Fruit fly (Drosophila melanogaster) Kc167 (cell line): Measurements from ENCODE around the gene eIF3f1.

Experiments
- Myc ChIP-seq: fragments of >200 bp; optimal IDR thresholded peaks from 2 replicates; lab custom pipeline; 2017; ENCODE audit warnings: missing external identifiers
- Sin3A ChIP-seq: fragments of >200 bp; optimal IDR thresholded peaks from 2 replicates; lab custom pipeline; 2018; ENCODE audit warnings: missing external identifiers
- h ChIP-seq: fragments of >200 bp; optimal IDR thresholded peaks from 3 replicates; lab custom pipeline; 2018; ENCODE audit warnings: missing external identifiers
- insv ChIP-seq: fragments of >200 bp; optimal IDR thresholded peaks from 3 replicates; lab custom pipeline; 2018; ENCODE audit warnings: missing external identifiers
- psq ChIP-seq: fragments of >200 bp; optimal IDR thresholded peaks from 2 replicates; lab custom pipeline; 2017; ENCODE audit warnings: missing external identifiers
- ttk ChIP-seq: sonication (Bioruptor generic); optimal IDR thresholded peaks from 2 replicates; lab custom pipeline; 2017; ENCODE audit warnings: missing external identifiers

The eIF3f1 gene

DNA sequence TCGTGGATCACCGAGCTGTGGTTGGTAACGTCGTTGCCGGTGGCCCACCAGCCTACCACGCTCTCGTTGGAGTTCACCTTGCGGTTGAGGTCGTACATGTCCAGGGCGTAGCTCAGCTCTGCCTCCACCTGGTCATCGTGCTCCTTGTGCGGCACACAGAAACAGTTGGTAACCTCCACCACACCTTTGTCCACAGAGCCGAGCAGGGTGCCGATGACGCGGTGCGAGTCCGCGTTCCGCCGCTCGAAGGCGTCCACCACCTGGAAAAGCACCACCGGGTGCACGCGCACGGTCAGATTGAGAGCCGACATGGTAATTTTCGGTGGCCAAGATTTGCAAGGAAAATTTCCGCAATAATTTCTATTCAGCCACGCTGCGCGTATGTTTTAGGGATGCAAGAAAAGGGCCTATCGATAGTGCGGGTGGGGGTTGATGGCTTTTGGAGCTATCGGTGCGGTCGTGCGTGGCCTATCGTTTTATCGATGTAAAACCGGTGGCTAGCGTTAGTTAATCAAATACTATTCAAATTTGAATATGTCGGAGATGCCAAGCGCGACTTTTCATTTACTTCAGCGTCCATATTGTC is at the start of gene eIF3f1:
Gene eIF3f1 (minus strand): TSS at position 408 of the 586 bp plus-strand sequence.
- TF ChIP-seq ttk (no peak), psq (lab: Kevin White, UChicago) (no peak), Myc (lab: Kevin White, UChicago) (no peak), Sin3A (no peak), insv (lab: Kevin White, UChicago) (no peak), h (lab: Kevin White, UChicago) (no peak)

- TF ChIP-seq Myc (lab: Kevin White, UChicago) (no peak), psq (lab: Kevin White, UChicago) (no peak), insv (lab: Kevin White, UChicago) (no peak), ttk (no peak), Sin3A (no peak), h (lab: Kevin White, UChicago) (no peak)
These were observed 47.4 kb upstream of the eIF3f1 start for dm6 chr3R:4761372-4761771.

- no peak for TF ChIP-seq ttk
- TF ChIP-seq Sin3A, result no peak
- TF ChIP-seq psq (lab: Kevin White, UChicago), result no peak
- TF ChIP-seq h (lab: Kevin White, UChicago), result no peak
- TF ChIP-seq Myc (lab: Kevin White, UChicago), result no peak
- TF ChIP-seq insv (lab: Kevin White, UChicago), result no peak
These were observed 35.8 kb upstream of the eIF3f1 start, which contains the start of gene atms for dm6 chr3R:4749735-4750134. TSS of gene atms (plus strand) at chr3R:4750035.

DNA sequence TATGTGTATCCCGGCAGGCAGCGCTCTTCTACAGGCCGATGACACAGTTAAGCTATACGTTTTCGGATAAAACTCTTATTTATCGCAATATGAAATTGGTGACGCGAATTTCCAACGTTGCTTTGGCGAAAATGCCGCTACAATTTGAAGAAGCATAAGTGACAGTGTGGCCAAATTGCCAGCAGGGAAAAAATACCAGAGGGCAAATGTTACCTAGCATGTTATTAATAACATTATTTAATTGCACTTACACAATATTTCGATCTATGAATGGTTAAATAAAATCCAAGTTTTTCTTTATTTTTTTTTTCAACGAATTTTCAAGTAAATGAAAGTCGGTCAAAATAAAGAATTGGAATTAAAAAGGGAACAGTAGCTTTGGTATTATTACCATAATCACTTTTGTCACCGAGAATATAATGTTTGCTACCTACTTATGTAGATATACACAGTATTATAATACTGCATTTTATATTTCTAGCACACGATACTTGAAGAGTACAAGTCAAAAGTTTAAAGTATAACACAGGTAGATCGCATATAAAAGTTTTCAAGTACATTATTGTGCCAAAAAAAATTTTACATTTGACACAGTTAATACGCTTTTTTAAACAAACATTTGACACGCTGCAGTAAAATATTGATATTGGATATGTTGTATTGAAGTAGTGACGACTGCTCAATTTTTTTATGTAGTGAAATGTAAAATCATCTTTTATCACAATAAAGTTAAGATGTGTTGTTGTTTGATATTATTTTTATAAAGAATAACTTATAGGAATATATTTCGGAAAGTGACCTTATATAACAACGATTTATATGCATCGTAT is 35.1 kb upstream of the eIF3f1 start, which contains the start of gene tacc:
Gene tacc (minus strand): TSS at position 169 of the 830 bp plus-strand sequence.
- TF ChIP-seq Myc (lab: Kevin White, UChicago), result no peak
- TF ChIP-seq psq (lab: Kevin White, UChicago), result no peak
- TF ChIP-seq h (lab: Kevin White, UChicago), result no peak
- no peak for TF ChIP-seq Sin3A
- no peak for TF ChIP-seq ttk
- TF ChIP-seq insv (lab: Kevin White, UChicago), result no peak

DNA sequence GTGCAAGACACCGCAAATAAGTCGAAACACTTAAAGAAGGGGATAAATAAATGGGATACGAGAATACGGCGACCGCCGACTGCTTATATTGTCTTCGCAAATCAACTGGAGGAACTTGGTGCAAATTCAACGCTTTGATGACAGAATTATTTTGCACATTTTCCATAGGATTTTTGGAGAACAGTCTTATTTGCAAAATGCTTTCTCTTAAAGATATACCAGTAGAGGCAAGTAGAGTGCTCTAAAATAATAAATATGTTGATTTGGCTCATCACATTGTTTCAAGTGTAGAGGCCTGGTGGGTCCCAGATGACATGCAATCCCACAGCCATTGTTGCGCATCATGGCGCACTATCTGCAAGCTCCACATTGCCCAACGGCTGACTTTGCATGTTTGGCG is 33.3 kb upstream of the eIF3f1 start:
- no peak for TF ChIP-seq Myc (lab: Kevin White, UChicago)
- TF ChIP-seq insv (lab: Kevin White, UChicago), result no peak
- no peak for TF ChIP-seq ttk
- no peak for TF ChIP-seq Sin3A
- TF ChIP-seq psq (lab: Kevin White, UChicago), result no peak
- no peak for TF ChIP-seq h (lab: Kevin White, UChicago)

- no peak for TF ChIP-seq psq (lab: Kevin White, UChicago)
- TF ChIP-seq h (lab: Kevin White, UChicago), result no peak
- no peak for TF ChIP-seq ttk
- TF ChIP-seq insv (lab: Kevin White, UChicago), result no peak
- no peak for TF ChIP-seq Sin3A
- no peak for TF ChIP-seq Myc (lab: Kevin White, UChicago)
These were observed 32.3 kb upstream of the eIF3f1 start for dm6 chr3R:4746189-4746771.

DNA sequence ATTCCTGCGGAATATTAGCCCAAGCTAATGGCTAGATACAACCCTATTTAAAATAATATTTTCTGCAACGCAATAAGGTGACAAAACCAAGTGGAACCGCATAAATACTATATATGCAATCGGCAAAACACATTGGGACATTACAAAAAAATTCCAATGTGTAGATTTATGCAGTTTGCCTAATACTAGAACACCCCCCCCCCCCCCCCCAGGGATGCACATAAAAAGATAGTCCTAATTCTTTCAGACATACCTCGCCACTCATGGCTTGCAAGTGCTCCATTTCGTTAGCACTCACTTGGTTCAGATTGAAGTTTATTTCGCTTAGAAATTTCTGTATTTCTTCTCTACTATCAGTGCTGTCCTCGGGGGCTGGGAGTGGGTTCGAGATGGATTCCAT is 31.6 kb upstream of the eIF3f1 start:
- TF ChIP-seq Myc (lab: Kevin White, UChicago), result no peak
- TF ChIP-seq ttk, result no peak
- TF ChIP-seq insv (lab: Kevin White, UChicago), result no peak
- no peak for TF ChIP-seq psq (lab: Kevin White, UChicago)
- TF ChIP-seq h (lab: Kevin White, UChicago), result no peak
- TF ChIP-seq Sin3A, result no peak

dm6 chr3R:4740592-4741500 is 26.9 kb upstream of the eIF3f1 start:
- TF ChIP-seq psq (lab: Kevin White, UChicago), result no peak
- no peak for TF ChIP-seq ttk
- TF ChIP-seq insv (lab: Kevin White, UChicago), result no peak
- TF ChIP-seq Sin3A, result no peak
- TF ChIP-seq h (lab: Kevin White, UChicago), result no peak
- TF ChIP-seq Myc (lab: Kevin White, UChicago), result no peak

DNA sequence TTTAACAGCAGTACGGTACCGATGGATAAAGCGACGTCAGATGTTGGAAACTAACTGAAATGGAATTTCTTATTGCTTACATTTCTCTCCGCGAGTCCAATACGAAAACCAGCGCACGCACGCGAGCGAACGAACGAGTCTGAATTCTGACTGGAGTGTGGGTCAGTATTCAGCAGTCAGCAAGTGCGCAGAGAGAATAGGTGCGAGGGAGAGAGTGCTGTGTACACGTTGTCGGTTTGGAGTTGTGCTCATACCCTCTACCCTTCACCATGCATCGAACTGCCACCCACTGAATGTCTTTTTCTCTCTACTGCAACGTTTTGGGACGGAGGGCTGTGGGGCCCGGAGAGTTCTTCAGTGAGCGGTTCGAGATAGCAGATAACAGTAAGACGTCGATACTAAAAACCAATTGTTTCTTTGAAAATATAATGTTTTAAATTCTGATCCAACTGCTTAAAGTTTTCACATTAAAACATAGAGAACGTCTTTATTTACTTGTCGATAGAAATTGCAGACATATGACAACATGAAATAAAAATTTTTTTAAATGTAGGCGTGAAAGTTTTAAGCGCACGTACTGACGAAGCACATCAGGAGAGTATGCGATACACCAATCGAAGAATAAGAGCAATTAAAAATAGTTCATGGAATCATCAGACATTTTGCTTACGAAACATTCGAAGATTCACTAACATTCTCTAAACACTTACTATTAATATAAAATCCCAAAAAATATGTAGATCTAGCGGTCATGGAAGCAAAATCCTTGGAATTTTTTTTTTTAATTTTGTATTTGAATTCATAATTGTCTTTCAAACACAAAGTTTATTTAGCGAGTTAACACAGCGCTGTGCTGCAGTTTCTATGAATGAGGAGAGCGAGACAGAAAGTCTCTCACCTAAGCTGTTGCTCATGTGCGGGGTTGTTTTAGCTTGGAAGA is 25.8 kb upstream of the eIF3f1 start:
- TF ChIP-seq h (lab: Kevin White, UChicago), result no peak
- no peak for TF ChIP-seq ttk
- TF ChIP-seq insv (lab: Kevin White, UChicago), result no peak
- no peak for TF ChIP-seq Sin3A
- no peak for TF ChIP-seq Myc (lab: Kevin White, UChicago)
- no peak for TF ChIP-seq psq (lab: Kevin White, UChicago)

dm6 chr3R:4739192-4739491 is 25.2 kb upstream of the eIF3f1 start:
- TF ChIP-seq Myc (lab: Kevin White, UChicago) (no peak), ttk (no peak), psq (lab: Kevin White, UChicago) (no peak), insv (lab: Kevin White, UChicago) (no peak), h (lab: Kevin White, UChicago) (no peak), Sin3A (no peak)
